Worm (Caenorhabditis elegans) whole organism, L2 larva: Measurements from ENCODE around the gene nhr-102.

Source experiments
- R02D3.7 ChIP-seq: fragments of 150-350 bp; optimal IDR thresholded peaks from 2 replicates; lab custom pipeline; 2014; ENCODE audit warnings: missing biosample characterization, missing genetic modification characterization
- aly-2 ChIP-seq: fragments of 150-350 bp; optimal IDR thresholded peaks from 2 replicates; lab custom pipeline; 2014; ENCODE audit warnings: missing biosample characterization, missing genetic modification characterization
- ama-1 ChIP-seq: fragments of 150-350 bp; optimal IDR thresholded peaks from 2 replicates; lab custom pipeline; 2018; ENCODE audit warnings: inconsistent platforms
- ceh-16 ChIP-seq: fragments of 150-350 bp; optimal IDR thresholded peaks from 2 replicates; lab custom pipeline; 2014; ENCODE audit warnings: missing biosample characterization, missing genetic modification characterization
- crh-2 ChIP-seq: sonication (generic microtip); optimal IDR thresholded peaks from 2 replicates; lab custom pipeline; 2017; ENCODE audit warnings: missing biosample characterization, missing genetic modification characterization
- gmeb-1 ChIP-seq: fragments of 150-350 bp; optimal IDR thresholded peaks from 2 replicates; lab custom pipeline; 2014; ENCODE audit warnings: missing biosample characterization, missing genetic modification characterization
- lin-11 ChIP-seq: fragments of 150-350 bp; sonication (generic microtip); optimal IDR thresholded peaks from 2 replicates; lab custom pipeline; 2014; ENCODE audit warnings: missing biosample characterization, missing genetic modification characterization, inconsistent platforms, mixed read lengths
- lin-13 ChIP-seq: fragments of 150-350 bp; optimal IDR thresholded peaks from 2 replicates; lab custom pipeline; 2014; ENCODE audit warnings: missing biosample characterization, missing genetic modification reagents, missing genetic modification characterization
- lin-39 ChIP-seq: fragments of 150-350 bp; optimal IDR thresholded peaks from 2 replicates; lab custom pipeline; 2014; ENCODE audit warnings: missing biosample characterization, missing genetic modification reagents, missing genetic modification characterization
- mab-5 ChIP-seq: fragments of 150-350 bp; optimal IDR thresholded peaks from 2 replicates; lab custom pipeline; 2014; ENCODE audit warnings: missing biosample characterization, missing genetic modification characterization
- nhr-237 ChIP-seq: fragments of 150-350 bp; optimal IDR thresholded peaks from 2 replicates; lab custom pipeline; 2014; ENCODE audit warnings: missing biosample characterization, missing genetic modification characterization
- nhr-25 ChIP-seq: fragments of 150-350 bp; sonication (generic microtip); optimal IDR thresholded peaks from 3 replicates; lab custom pipeline; 2014; ENCODE audit warnings: missing biosample characterization, missing genetic modification characterization
- snpc-4 ChIP-seq: fragments of 150-350 bp; optimal IDR thresholded peaks from 2 replicates; lab custom pipeline; 2014; ENCODE audit warnings: missing biosample characterization, missing genetic modification characterization

DNA sequence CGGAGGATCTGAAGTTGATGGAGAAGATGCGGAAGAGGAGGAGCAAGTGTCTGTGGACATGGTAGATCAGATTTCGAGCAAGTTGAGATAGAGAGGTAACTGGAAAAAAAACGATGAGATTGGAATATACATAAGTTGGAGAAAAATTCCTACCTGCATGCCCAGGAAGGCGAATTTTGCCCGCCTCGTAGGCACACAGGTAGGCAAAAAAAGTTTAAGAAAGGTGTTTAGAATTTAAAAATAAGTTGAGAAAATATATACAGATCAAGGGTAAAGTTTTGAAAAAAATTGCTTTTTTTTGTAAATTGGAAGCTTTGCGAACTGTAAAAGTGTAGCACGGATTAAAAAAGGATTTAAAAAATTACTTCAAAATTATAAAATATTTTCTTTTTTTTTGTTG lies 3.3 kb upstream of the nhr-102 start, which contains the start of gene nhr-84:
- TF ChIP-seq nhr-25 (no peak), lin-13 (GFP tag; lab: Kevin White, UChicago) (no peak), nhr-237 (tag; lab: Kevin White, UChicago) (no peak), lin-39 (tag; lab: Kevin White, UChicago) (no peak), lin-11 (no peak), R02D3.7 (tag; lab: Kevin White, UChicago) (no peak), ama-1 (lab: Kevin White, UChicago) (no peak), crh-2 (tag; lab: Kevin White, UChicago) (no peak), ceh-16 (tag; lab: Kevin White, UChicago) (no peak), mab-5 (tag; lab: Kevin White, UChicago) (no peak), gmeb-1 (tag; lab: Kevin White, UChicago) (no peak), snpc-4 (tag; lab: Kevin White, UChicago) (no peak), aly-2 (tag; lab: Kevin White, UChicago) (no peak)
